Fruit fly (Drosophila melanogaster) Kc167 (cell line): Measurements from ENCODE around the gene CG15820.

Source experiments
- Myc ChIP-seq: fragments of >200 bp; optimal IDR thresholded peaks from 2 replicates; lab custom pipeline; 2017; ENCODE audit warnings: missing external identifiers
- Sin3A ChIP-seq: fragments of >200 bp; optimal IDR thresholded peaks from 2 replicates; lab custom pipeline; 2018; ENCODE audit warnings: missing external identifiers
- h ChIP-seq: fragments of >200 bp; optimal IDR thresholded peaks from 3 replicates; lab custom pipeline; 2018; ENCODE audit warnings: missing external identifiers
- insv ChIP-seq: fragments of >200 bp; optimal IDR thresholded peaks from 3 replicates; lab custom pipeline; 2018; ENCODE audit warnings: missing external identifiers
- psq ChIP-seq: fragments of >200 bp; optimal IDR thresholded peaks from 2 replicates; lab custom pipeline; 2017; ENCODE audit warnings: missing external identifiers
- ttk ChIP-seq: sonication (Bioruptor generic); optimal IDR thresholded peaks from 2 replicates; lab custom pipeline; 2017; ENCODE audit warnings: missing external identifiers

Gene CG15820

dm6 chr3L:2142435-2142834, 31.7 kb downstream of the CG15820 start:
- no peak for TF ChIP-seq Myc
- TF ChIP-seq psq (lab: Kevin White, UChicago) = no peak
- TF ChIP-seq h (lab: Kevin White, UChicago) = no peak
- no peak for TF ChIP-seq insv (lab: Kevin White, UChicago)
- TF ChIP-seq Sin3A (lab: Kevin White, UChicago) = no peak
- no peak for TF ChIP-seq ttk (lab: Kevin White, UChicago)

- TF ChIP-seq h (lab: Kevin White, UChicago) = no peak
- TF ChIP-seq ttk (lab: Kevin White, UChicago) = no peak
- TF ChIP-seq Sin3A (lab: Kevin White, UChicago) = no peak
- TF ChIP-seq psq (lab: Kevin White, UChicago) = no peak
- no peak for TF ChIP-seq Myc
- no peak for TF ChIP-seq insv (lab: Kevin White, UChicago)
These were observed 37.7 kb downstream of the CG15820 start for dm6 chr3L:2136419-2136818.
